Fruit fly (Drosophila melanogaster): ENCODE data around the gene Pk34A.

- TF ChIP-seq CG7101 (tag; optimal IDR thresholded peaks at IDR 0.05) (no peak), CG7045 (GFP tag; optimal IDR thresholded peaks at IDR 0.05) (no peak), bab1 (GFP tag; optimal IDR thresholded peaks at IDR 0.05) (no peak), CG5204 (GFP tag; optimal IDR thresholded peaks at IDR 0.05) (no peak), CG11617 (GFP tag; optimal IDR thresholded peaks at IDR 0.05) (no peak), Clk (GFP tag; optimal IDR thresholded peaks at IDR 0.05) (no peak), CG33017 (tag; optimal IDR thresholded peaks at IDR 0.05) (no peak), kay (GFP tag; ENCODE audit: borderline replicate concordance) (no peak), cnc (optimal IDR thresholded peaks at IDR 0.05) (no peak), CG1620 (GFP tag; optimal IDR thresholded peaks at IDR 0.05) (no peak), CG12768 (GFP tag; optimal IDR thresholded peaks at IDR 0.05) (no peak)
Measured at dm6 chr2L:13154313-13154712, 4.3 kb upstream of the Pk34A start.
